Fruit fly (Drosophila melanogaster) whole organism, embryonic: ENCODE results near the gene PsGEF.

ENCODE experiments used
- CG17328 ChIP-seq: fragments of 200-800 bp; sonication (Bioruptor generic); IDR thresholded peaks from 2 replicates; pipeline ENCODE4 v1.3.6; 2022; ENCODE audit warnings: missing biosample characterization, missing genetic modification characterization
- CG4707 ChIP-seq: fragments of 200-800 bp; sonication (Bioruptor generic); optimal IDR thresholded peaks from 2 replicates; lab custom pipeline; 2018; ENCODE audit warnings: missing biosample characterization, mild to moderate bottlenecking, missing genetic modification characterization, moderate library complexity
- CG4854 ChIP-seq: fragments of 200-800 bp; sonication (Bioruptor generic); optimal IDR thresholded peaks from 2 replicates; lab custom pipeline; 2016; ENCODE audit warnings: missing biosample characterization, missing genetic modification characterization, inconsistent platforms
- MESR4 ChIP-seq: fragments of 200-800 bp; sonication (Bioruptor generic); optimal IDR thresholded peaks from 2 replicates; lab custom pipeline; 2018; ENCODE audit warnings: missing biosample characterization, mild to moderate bottlenecking, missing genetic modification characterization, moderate library complexity
- Max ChIP-seq: fragments of 200-800 bp; sonication (Bioruptor generic); optimal IDR thresholded peaks from 2 replicates; lab custom pipeline; 2016; ENCODE audit warnings: missing biosample characterization, mild to moderate bottlenecking, missing genetic modification characterization
- Sox102F ChIP-seq: fragments of 200-800 bp; sonication (Bioruptor generic); optimal IDR thresholded peaks from 2 replicates; lab custom pipeline; 2018; ENCODE audit warnings: missing biosample characterization, mild to moderate bottlenecking, missing genetic modification characterization, moderate library complexity
- chm ChIP-seq: fragments of 200-800 bp; sonication (Bioruptor generic); IDR thresholded peaks from 2 replicates; pipeline ENCODE4 v1.3.6; 2022; ENCODE audit warnings: missing biosample characterization, missing genetic modification characterization
- ken ChIP-seq: fragments of 200-800 bp; sonication (Bioruptor generic); IDR thresholded peaks from 3 replicates; pipeline ENCODE4 v1.3.6; 2022; ENCODE audit warnings: missing biosample characterization, missing genetic modification characterization
- sim ChIP-seq: fragments of 200-800 bp; sonication (Bioruptor generic); IDR thresholded peaks from 2 replicates; pipeline ENCODE4 v1.3.6; 2022; ENCODE audit warnings: missing biosample characterization, missing genetic modification characterization
- slbo ChIP-seq: fragments of 200-800 bp; sonication (Bioruptor generic); IDR thresholded peaks from 2 replicates; pipeline ENCODE4 v1.3.6; 2022; ENCODE audit warnings: missing biosample characterization, missing genetic modification characterization
- tll ChIP-seq, 2 experiments: fragments of 200-800 bp in 1 of 2; fragments of >200 bp in 1 of 2; sonication (Bioruptor generic) in 1 of 2; optimal IDR thresholded peaks; 2 replicates each; lab custom pipeline; 2017 to 2019; ENCODE audit warnings: missing biosample characterization in 2 of 2, missing genetic modification characterization in 2 of 2, mild to moderate bottlenecking in 1 of 2, moderate library complexity in 1 of 2
- unc-4 ChIP-seq: fragments of 200-800 bp; sonication (Bioruptor generic); IDR thresholded peaks from 2 replicates; pipeline ENCODE4 v1.3.6; 2022; ENCODE audit warnings: missing biosample characterization, missing genetic modification characterization; ENCODE audit not compliant: partially characterized antibody
- vfl ChIP-seq: fragments of 200-800 bp; sonication (Bioruptor generic); optimal IDR thresholded peaks from 2 replicates; lab custom pipeline; 2016; ENCODE audit warnings: missing biosample characterization, missing genetic modification characterization
- zen ChIP-seq: fragments of 200-800 bp; sonication (Bioruptor generic); optimal IDR thresholded peaks from 3 replicates; lab custom pipeline; 2018; ENCODE audit warnings: missing biosample characterization, mild to moderate bottlenecking, missing genetic modification characterization, moderate library complexity

dm6 chrX:2358195-2358594, 29.3 kb downstream of the PsGEF start:
- TF ChIP-seq Sox102F (GFP tag; lab: Kevin White, UChicago) (peak; percentile 34), CG4707 (GFP tag; lab: Kevin White, UChicago) (no peak), vfl (no peak), CG4854 (no peak), tll (GFP tag; optimal IDR thresholded peaks at IDR 0.05; lab: Kevin White, UChicago) (no peak), chm (no peak), MESR4 (GFP tag; lab: Kevin White, UChicago) (no peak), Max (no peak), ken (GFP tag; lab: Robert Waterston, UW) (no peak), sim (GFP tag; lab: Robert Waterston, UW) (no peak), slbo (GFP tag; lab: Robert Waterston, UW) (no peak), CG17328 (GFP tag; lab: Robert Waterston, UW) (no peak), unc-4 (GFP tag; lab: Robert Waterston, UW) (no peak), zen (tag; lab: Kevin White, UChicago) (no peak)
